Worm (Caenorhabditis elegans): ENCODE data around the gene F46B3.15.

The F46B3.15 gene

DNA sequence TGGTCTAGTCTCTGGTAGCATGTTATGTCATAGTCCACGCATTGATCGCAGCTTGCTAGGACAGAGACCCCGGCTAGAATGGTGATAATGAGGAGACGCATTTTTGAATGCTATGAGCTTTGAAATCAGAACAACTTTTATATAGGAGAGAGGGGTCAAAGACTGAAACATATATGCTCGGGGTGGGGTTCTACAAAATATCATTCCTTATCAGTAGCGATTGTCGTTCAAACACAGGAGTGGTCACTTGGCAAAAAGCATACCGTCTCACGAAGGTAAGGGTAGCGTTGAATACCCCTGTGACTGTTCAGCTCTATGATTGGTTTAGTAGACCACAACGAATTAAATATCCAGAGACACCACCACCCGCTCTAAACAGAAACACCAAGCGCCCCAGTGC is 36.4 kb downstream of the F46B3.15 start, which contains the start of gene F46B3.1:
TSS of gene F46B3.1 (minus strand) at position 101 of the 400 bp plus-strand sequence.
- TF ChIP-seq snpc-1.2 (GFP tag; IDR thresholded peaks at IDR 0.05) (no peak), aly-2 (tag; optimal IDR thresholded peaks at IDR 0.05) (no peak), nhr-25 (tag; optimal IDR thresholded peaks at IDR 0.05; ENCODE audit: borderline replicate concordance, insufficient read depth) (no peak), arid-1 (GFP tag; conservative IDR thresholded peaks at IDR 0.05) (no peak), ztf-7 (tag; optimal IDR thresholded peaks at IDR 0.05) (no peak), dmd-9 (GFP tag; IDR thresholded peaks at IDR 0.05) (no peak), daf-19 (GFP tag; conservative IDR thresholded peaks at IDR 0.05) (no peak), tra-1 (GFP tag; IDR thresholded peaks at IDR 0.05) (no peak), madf-9 (GFP tag; conservative IDR thresholded peaks at IDR 0.05) (no peak), D1046.2 (GFP tag; IDR thresholded peaks at IDR 0.05) (no peak), lin-29 (GFP tag; IDR thresholded peaks at IDR 0.05) (no peak), ceh-20 (GFP tag; IDR thresholded peaks at IDR 0.05) (no peak), R02D3.7 (tag; optimal IDR thresholded peaks at IDR 0.05) (no peak)

DNA sequence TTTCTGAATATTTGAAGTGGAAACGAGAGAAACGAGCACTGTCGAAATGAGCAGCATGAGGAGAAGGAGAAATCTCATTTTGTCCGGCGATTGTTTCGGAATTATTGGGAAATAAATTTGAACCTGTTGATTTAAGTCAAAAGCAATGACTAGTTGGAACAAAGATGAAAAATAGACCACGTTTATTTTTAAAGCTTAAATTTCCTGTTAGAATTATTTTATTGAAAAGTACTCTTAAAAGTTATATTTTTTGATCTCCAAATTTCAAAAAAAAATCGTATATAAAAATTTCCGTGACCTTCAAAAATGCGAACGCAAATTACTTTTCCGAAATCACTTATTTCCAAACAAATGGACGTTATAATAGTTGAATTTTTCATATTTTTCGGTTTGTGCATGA is 37.9 kb downstream of the F46B3.15 start, which contains the start of gene F26F2.11:
TSS of gene F26F2.11 (minus strand) at position 101 of the 400 bp plus-strand sequence.
- TF ChIP-seq nhr-102 (tag; optimal IDR thresholded peaks at IDR 0.05) (no peak), daf-12 (tag; optimal IDR thresholded peaks at IDR 0.05) (no peak), nhr-28 (tag; optimal IDR thresholded peaks at IDR 0.05) (no peak), nhr-10 (tag; optimal IDR thresholded peaks at IDR 0.05) (no peak), fos-1 (tag; optimal IDR thresholded peaks at IDR 0.05) (no peak)

DNA sequence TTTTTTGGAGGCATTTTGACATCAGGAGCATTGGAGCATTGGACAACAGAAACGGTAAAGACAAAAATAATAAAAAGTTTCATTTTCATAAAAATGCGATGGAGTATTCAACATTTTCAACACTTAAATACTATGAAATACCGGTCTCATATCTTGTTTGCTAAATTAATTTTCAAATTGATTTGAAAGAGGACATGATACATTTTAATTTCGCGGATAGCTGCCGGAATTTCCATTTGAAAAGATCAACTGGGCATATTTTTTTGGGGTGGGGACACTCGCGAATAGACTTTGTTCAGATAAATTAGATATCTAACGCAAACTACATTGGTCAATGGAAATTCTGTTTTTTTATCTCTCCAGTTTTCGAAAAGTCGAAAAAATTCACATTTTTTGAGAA is 38.8 kb downstream of the F46B3.15 start, which contains the start of gene F26F2.10:
TSS of gene F26F2.10 (minus strand) at position 101 of the 400 bp plus-strand sequence.
- TF ChIP-seq snpc-1.2 (GFP tag; IDR thresholded peaks at IDR 0.05) (no peak), unc-39 (tag; optimal IDR thresholded peaks at IDR 0.05) (no peak), ceh-28 (tag; optimal IDR thresholded peaks at IDR 0.05) (no peak), dpl-1 (GFP tag; optimal IDR thresholded peaks at IDR 0.05) (no peak), nhr-11 (tag; optimal IDR thresholded peaks at IDR 0.05) (no peak), snpc-4 (tag; optimal IDR thresholded peaks at IDR 0.05) (no peak), Y48G9A.11 (GFP tag; IDR thresholded peaks at IDR 0.05) (no peak), hif-1 (tag; optimal IDR thresholded peaks at IDR 0.05) (no peak), egl-27 (tag; optimal IDR thresholded peaks at IDR 0.05) (no peak), hlh-30 (tag; optimal IDR thresholded peaks at IDR 0.05; ENCODE audit: insufficient read depth) (no peak), ztf-7 (tag; optimal IDR thresholded peaks at IDR 0.05) (no peak), nhr-10 (tag; optimal IDR thresholded peaks at IDR 0.05) (no peak)
